Worm (Caenorhabditis elegans) whole organism, L4 larva: ENCODE results near the gene C25E10.4.

ENCODE experiments used
- lin-15B ChIP-seq: fragments of 150-350 bp; sonication (generic microtip); optimal IDR thresholded peaks from 3 replicates; lab custom pipeline; 2014; ENCODE audit warnings: missing biosample characterization, missing genetic modification characterization
- lir-3 ChIP-seq: sonication (generic microtip); optimal IDR thresholded peaks from 2 replicates; lab custom pipeline; 2016; ENCODE audit warnings: mild to moderate bottlenecking, missing genetic modification characterization, missing compliant biosample characterization
- lsy-2 ChIP-seq, 2 experiments: fragments of 150-350 bp in 1 of 2; sonication (generic microtip) in 1 of 2; optimal IDR thresholded peaks; 2 replicates each; lab custom pipeline; 2014 to 2017; ENCODE audit warnings: missing biosample characterization in 2 of 2, missing genetic modification characterization in 2 of 2
- mep-1 ChIP-seq: fragments of 150-350 bp; sonication (generic microtip); optimal IDR thresholded peaks from 3 replicates; lab custom pipeline; 2014; ENCODE audit warnings: missing biosample characterization, missing genetic modification characterization
- nhr-11 ChIP-seq: fragments of 150-350 bp; optimal IDR thresholded peaks from 2 replicates; lab custom pipeline; 2014; ENCODE audit warnings: missing biosample characterization, missing genetic modification characterization
- nhr-28 ChIP-seq: fragments of 150-350 bp; optimal IDR thresholded peaks from 2 replicates; lab custom pipeline; 2014; ENCODE audit warnings: missing biosample characterization, missing genetic modification characterization
- unc-39 ChIP-seq: sonication (generic microtip); optimal IDR thresholded peaks from 2 replicates; lab custom pipeline; 2017; ENCODE audit warnings: missing biosample characterization, missing genetic modification characterization

DNA sequence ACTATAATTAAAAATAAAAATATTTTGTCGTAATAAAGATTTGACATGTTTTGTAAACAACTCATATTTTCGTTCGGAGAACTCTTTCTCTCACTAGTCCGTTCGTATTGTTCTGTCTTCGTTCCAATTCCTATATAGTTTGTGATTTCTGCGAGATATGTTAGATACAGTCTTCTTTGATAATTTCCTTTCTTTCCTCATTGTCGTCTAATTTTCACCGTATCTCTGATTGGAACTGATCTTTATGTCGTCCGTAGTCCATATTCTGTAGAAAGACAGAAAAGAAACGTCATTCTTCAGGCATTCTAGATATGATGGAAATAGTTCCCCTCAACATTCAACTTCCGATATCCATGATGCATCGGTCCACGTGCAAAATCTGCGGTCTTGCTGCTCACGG, 11.5 kb downstream of the C25E10.4 start, which contains the start of gene nhr-30:
- TF ChIP-seq lsy-2 (tag; optimal IDR thresholded peaks at IDR 0.05; lab: Kevin White, UChicago) (no peak), lir-3 (tag; lab: Kevin White, UChicago) (no peak), nhr-28 (tag; lab: Kevin White, UChicago) (no peak), nhr-11 (no peak), lin-15B (tag; lab: Kevin White, UChicago) (no peak), mep-1 (tag; lab: Kevin White, UChicago) (no peak), unc-39 (tag; lab: Kevin White, UChicago) (no peak)
